Worm (Caenorhabditis elegans) whole organism, L2 larva: ENCODE data around the gene bath-23.

Experiments
- F13H6.1 ChIP-seq: sonication (generic microtip); optimal IDR thresholded peaks from 2 replicates; lab custom pipeline; 2016; ENCODE audit warnings: missing genetic modification characterization, missing compliant biosample characterization
- R02D3.7 ChIP-seq: fragments of 150-350 bp; optimal IDR thresholded peaks from 2 replicates; lab custom pipeline; 2014; ENCODE audit warnings: missing biosample characterization, missing genetic modification characterization
- ZK546.5 ChIP-seq: sonication (generic microtip); optimal IDR thresholded peaks from 2 replicates; lab custom pipeline; 2017; ENCODE audit warnings: missing biosample characterization, missing genetic modification characterization
- alr-1 ChIP-seq: fragments of 150-350 bp; optimal IDR thresholded peaks from 2 replicates; lab custom pipeline; 2014; ENCODE audit warnings: missing biosample characterization, missing genetic modification characterization
- aly-2 ChIP-seq: fragments of 150-350 bp; optimal IDR thresholded peaks from 2 replicates; lab custom pipeline; 2014; ENCODE audit warnings: missing biosample characterization, missing genetic modification characterization
- ama-1 ChIP-seq: fragments of 150-350 bp; optimal IDR thresholded peaks from 2 replicates; lab custom pipeline; 2018; ENCODE audit warnings: inconsistent platforms
- blmp-1 ChIP-seq: sonication (generic microtip); optimal IDR thresholded peaks from 2 replicates; lab custom pipeline; 2017; ENCODE audit warnings: missing genetic modification characterization, mild to moderate bottlenecking, missing compliant biosample characterization, antibody characterized with exemption, moderate library complexity; ENCODE audit not compliant: insufficient read depth
- ceh-16 ChIP-seq: fragments of 150-350 bp; optimal IDR thresholded peaks from 2 replicates; lab custom pipeline; 2014; ENCODE audit warnings: missing biosample characterization, missing genetic modification characterization
- ceh-82 ChIP-seq: fragments of 150-350 bp; optimal IDR thresholded peaks from 2 replicates; lab custom pipeline; 2014; ENCODE audit warnings: missing biosample characterization, missing genetic modification characterization
- crh-2 ChIP-seq: sonication (generic microtip); optimal IDR thresholded peaks from 2 replicates; lab custom pipeline; 2017; ENCODE audit warnings: missing biosample characterization, missing genetic modification characterization
- elt-1 ChIP-seq: fragments of 150-350 bp; optimal IDR thresholded peaks from 2 replicates; lab custom pipeline; 2014; ENCODE audit warnings: missing biosample characterization, missing genetic modification characterization
- elt-3 ChIP-seq: sonication (generic microtip); optimal IDR thresholded peaks from 2 replicates; lab custom pipeline; 2017; ENCODE audit warnings: missing biosample characterization, missing genetic modification characterization
- fos-1 ChIP-seq: fragments of 150-350 bp; optimal IDR thresholded peaks from 2 replicates; lab custom pipeline; 2014; ENCODE audit warnings: missing biosample characterization, missing genetic modification characterization
- lin-11 ChIP-seq: fragments of 150-350 bp; sonication (generic microtip); optimal IDR thresholded peaks from 2 replicates; lab custom pipeline; 2014; ENCODE audit warnings: missing biosample characterization, missing genetic modification characterization, inconsistent platforms, mixed read lengths
- lin-13 ChIP-seq: fragments of 150-350 bp; optimal IDR thresholded peaks from 2 replicates; lab custom pipeline; 2014; ENCODE audit warnings: missing biosample characterization, missing genetic modification reagents, missing genetic modification characterization
- lsy-2 ChIP-seq, 2 experiments: fragments of 150-350 bp in 1 of 2; sonication (generic microtip) in 1 of 2; optimal IDR thresholded peaks; 2 replicates each; lab custom pipeline; 2014 to 2017; ENCODE audit warnings: missing biosample characterization in 2 of 2, missing genetic modification characterization in 2 of 2
- mab-5 ChIP-seq: fragments of 150-350 bp; optimal IDR thresholded peaks from 2 replicates; lab custom pipeline; 2014; ENCODE audit warnings: missing biosample characterization, missing genetic modification characterization
- mbf-1 ChIP-seq: sonication (generic microtip); optimal IDR thresholded peaks from 2 replicates; lab custom pipeline; 2017; ENCODE audit warnings: missing biosample characterization, missing genetic modification characterization
- nhr-10 ChIP-seq: sonication (generic microtip); optimal IDR thresholded peaks from 2 replicates; lab custom pipeline; 2017; ENCODE audit warnings: missing biosample characterization, missing genetic modification characterization
- nhr-11 ChIP-seq: fragments of 150-350 bp; optimal IDR thresholded peaks from 2 replicates; lab custom pipeline; 2014; ENCODE audit warnings: missing biosample characterization, missing genetic modification characterization
- nhr-12 ChIP-seq: fragments of 150-350 bp; optimal IDR thresholded peaks from 2 replicates; lab custom pipeline; 2014; ENCODE audit warnings: missing biosample characterization, missing genetic modification characterization
- nhr-129 ChIP-seq: fragments of 150-350 bp; optimal IDR thresholded peaks from 2 replicates; lab custom pipeline; 2014; ENCODE audit warnings: missing biosample characterization, missing genetic modification characterization
- nhr-23 ChIP-seq: fragments of 150-350 bp; optimal IDR thresholded peaks from 2 replicates; lab custom pipeline; 2014; ENCODE audit warnings: missing biosample characterization, missing genetic modification reagents, missing genetic modification characterization
- nhr-237 ChIP-seq: fragments of 150-350 bp; optimal IDR thresholded peaks from 2 replicates; lab custom pipeline; 2014; ENCODE audit warnings: missing biosample characterization, missing genetic modification characterization
- nhr-25 ChIP-seq: fragments of 150-350 bp; sonication (generic microtip); optimal IDR thresholded peaks from 3 replicates; lab custom pipeline; 2014; ENCODE audit warnings: missing biosample characterization, missing genetic modification characterization
- nhr-6 ChIP-seq: fragments of 150-350 bp; optimal IDR thresholded peaks from 2 replicates; lab custom pipeline; 2014; ENCODE audit warnings: missing biosample characterization, missing genetic modification characterization
- peb-1 ChIP-seq: fragments of 150-350 bp; optimal IDR thresholded peaks from 2 replicates; lab custom pipeline; 2014; ENCODE audit warnings: missing biosample characterization, missing genetic modification characterization
- sem-4 ChIP-seq: fragments of 150-350 bp; optimal IDR thresholded peaks from 2 replicates; lab custom pipeline; 2014; ENCODE audit warnings: missing biosample characterization, missing genetic modification reagents, missing genetic modification characterization
- sma-3 ChIP-seq: sonication (generic microtip); optimal IDR thresholded peaks from 2 replicates; lab custom pipeline; 2016; ENCODE audit warnings: missing genetic modification reagents, missing genetic modification characterization, missing compliant biosample characterization
- sma-9 ChIP-seq, 2 experiments: fragments of 150-350 bp in 1 of 2; sonication (generic microtip) in 1 of 2; optimal IDR thresholded peaks; 2 replicates each; lab custom pipeline; 2014 to 2016; ENCODE audit warnings: missing genetic modification characterization in 2 of 2, mild to moderate bottlenecking in 1 of 2, missing biosample characterization in 1 of 2, missing compliant biosample characterization in 1 of 2, missing genetic modification reagents in 1 of 2, moderate library complexity in 1 of 2
- unc-55 ChIP-seq: fragments of 150-350 bp; sonication (generic microtip); optimal IDR thresholded peaks from 3 replicates; lab custom pipeline; 2014; ENCODE audit warnings: missing biosample characterization, missing genetic modification reagents, missing genetic modification characterization
- zag-1 ChIP-seq: fragments of 150-350 bp; optimal IDR thresholded peaks from 2 replicates; lab custom pipeline; 2014; ENCODE audit warnings: missing biosample characterization, missing genetic modification characterization
- ztf-1 ChIP-seq: fragments of 200-800 bp; sonication (Bioruptor generic); conservative IDR thresholded peaks from 2 replicates; pipeline ENCODE4 v1.3.6; 2022; ENCODE audit warnings: missing genetic modification characterization, missing compliant biosample characterization
- ztf-11 ChIP-seq: sonication (generic microtip); optimal IDR thresholded peaks from 2 replicates; lab custom pipeline; 2017; ENCODE audit warnings: missing biosample characterization, missing genetic modification characterization
- ztf-4 ChIP-seq: fragments of 150-350 bp; optimal IDR thresholded peaks from 2 replicates; lab custom pipeline; 2014; ENCODE audit warnings: missing biosample characterization, missing genetic modification characterization

bath-23 gene

DNA sequence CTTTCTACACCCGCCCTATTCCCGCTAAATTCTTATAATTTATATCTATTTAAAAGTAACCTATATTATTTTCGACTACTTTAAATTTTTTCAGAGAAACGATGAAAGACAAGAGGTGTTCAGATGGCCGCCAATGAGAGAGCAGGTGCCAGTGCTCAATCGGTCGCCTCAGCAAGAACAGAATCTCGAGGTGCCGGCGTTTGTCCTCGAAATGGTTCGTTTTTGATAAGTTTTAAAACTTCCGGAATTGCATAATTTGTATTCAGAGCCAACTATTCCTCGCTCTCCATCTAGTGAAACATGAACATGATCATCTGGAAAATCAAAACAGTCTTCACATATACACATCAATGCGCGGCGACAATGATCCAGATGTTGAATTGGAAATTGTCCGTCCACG, at the start of gene bath-23:
Gene bath-23 (plus strand): TSS at position 301 of the 400 bp plus-strand sequence.
- TF ChIP-seq elt-1 (tag; lab: Kevin White, UChicago): no peak
- TF ChIP-seq lin-13: no peak
- no peak for TF ChIP-seq mab-5 (tag; lab: Kevin White, UChicago)
- TF ChIP-seq nhr-237 (tag; lab: Kevin White, UChicago): no peak
- no peak for TF ChIP-seq ztf-11 (tag; lab: Kevin White, UChicago)
- no peak for TF ChIP-seq crh-2
- TF ChIP-seq lin-11: no peak
- TF ChIP-seq unc-55 (GFP tag; lab: Kevin White, UChicago): no peak
- TF ChIP-seq peb-1 (tag; lab: Kevin White, UChicago): no peak
- no peak for TF ChIP-seq sma-3 (GFP tag; lab: Kevin White, UChicago)
- TF ChIP-seq ztf-1 (GFP tag; lab: Robert Waterston, UW): no peak
- no peak for TF ChIP-seq F13H6.1

DNA sequence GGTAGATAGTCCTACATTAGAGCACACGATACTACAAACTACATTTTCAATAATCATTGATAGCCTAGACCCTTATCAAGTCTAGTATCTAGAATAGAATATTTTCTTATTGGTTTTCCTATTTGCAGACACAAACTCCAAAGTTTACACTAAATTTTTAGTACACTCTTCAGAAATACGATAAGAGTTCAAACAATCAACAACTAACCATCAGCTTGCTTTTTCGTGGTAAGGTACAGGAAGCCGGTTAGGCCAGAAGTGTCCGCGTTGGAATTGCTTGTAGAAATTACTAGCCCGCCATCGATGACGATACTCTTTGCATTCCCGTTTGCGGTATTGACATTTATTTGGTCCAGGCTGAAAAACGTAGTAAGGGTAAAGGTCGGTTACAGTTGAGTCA, 48.9 kb upstream of the bath-23 start, which contains the start of gene Y46D2A.1:
Gene Y46D2A.1 (plus strand): TSS at position 301 of the 400 bp plus-strand sequence.
- TF ChIP-seq sma-9 (GFP tag; optimal IDR thresholded peaks at IDR 0.05; lab: Kevin White, UChicago) (no peak), sma-9 (tag; optimal IDR thresholded peaks at IDR 0.05; lab: Kevin White, UChicago) (no peak)

DNA sequence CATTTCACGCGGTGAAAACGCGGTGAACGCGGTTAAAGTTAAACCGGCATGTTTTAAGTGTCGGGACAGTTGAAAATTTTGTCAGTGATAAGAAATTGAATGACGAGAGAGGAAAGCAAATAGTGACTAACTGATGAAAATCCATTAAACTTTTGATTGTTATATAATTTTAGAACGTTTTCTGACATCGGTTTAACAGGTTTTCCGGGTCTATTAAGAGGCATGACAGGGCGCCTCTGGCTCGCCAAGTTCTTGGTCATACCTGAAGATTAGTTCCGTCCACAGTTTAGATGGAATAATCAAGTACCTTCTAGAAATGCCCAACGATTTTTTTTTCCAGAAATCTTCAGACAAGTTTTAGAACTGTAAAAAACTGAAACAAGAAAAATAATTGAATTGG, 47.9 kb upstream of the bath-23 start, which contains the start of gene Y46D2A.2:
Gene Y46D2A.2 (minus strand): TSS at position 101 of the 400 bp plus-strand sequence.
- TF ChIP-seq R02D3.7 (no peak), ama-1 (lab: Kevin White, UChicago) (no peak), lsy-2 (tag; optimal IDR thresholded peaks at IDR 0.05; lab: Kevin White, UChicago) (no peak), sem-4 (tag; lab: Kevin White, UChicago) (no peak), alr-1 (tag; lab: Kevin White, UChicago) (no peak), aly-2 (no peak), ZK546.5 (no peak), ztf-11 (tag; lab: Kevin White, UChicago) (no peak), fos-1 (tag; lab: Kevin White, UChicago) (no peak), ceh-82 (no peak), ztf-4 (tag; lab: Kevin White, UChicago) (no peak), nhr-12 (tag; lab: Kevin White, UChicago) (no peak), nhr-10 (no peak), blmp-1 (tag; lab: Kevin White, UChicago) (no peak), ceh-16 (tag; lab: Kevin White, UChicago) (no peak)

ce11 chrII:3327104-3327503, 44.0 kb upstream of the bath-23 start, which contains the start of gene Y46D2A.3:
TSS of gene Y46D2A.3 (minus strand) at chrII:3327204.
- TF ChIP-seq sma-3 (GFP tag; lab: Kevin White, UChicago) (no peak), unc-55 (GFP tag; lab: Kevin White, UChicago) (no peak)

DNA sequence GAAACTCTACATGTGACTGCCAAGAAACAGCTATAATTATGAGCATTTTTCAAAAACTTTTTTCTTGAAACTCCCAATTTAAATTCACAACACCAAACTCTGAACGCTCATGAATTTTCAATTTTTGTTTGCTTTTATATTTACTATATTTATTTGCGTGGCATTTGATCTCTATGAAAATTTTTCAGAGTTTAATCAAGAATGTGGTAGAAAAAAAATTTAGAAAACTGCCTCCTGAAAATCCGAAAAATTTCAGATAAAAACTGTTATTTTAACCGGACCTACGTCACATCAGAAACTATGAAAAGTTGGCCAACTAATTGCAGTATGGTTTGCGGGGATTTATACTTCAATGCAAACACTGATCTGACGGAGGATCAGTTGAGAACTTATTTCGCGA, 39.1 kb upstream of the bath-23 start, which contains the start of gene irld-27:
Gene irld-27 (plus strand): TSS at position 301 of the 400 bp plus-strand sequence.
- TF ChIP-seq nhr-25 (tag; lab: Kevin White, UChicago): no peak
- TF ChIP-seq elt-3 (tag; lab: Kevin White, UChicago): no peak
- TF ChIP-seq unc-55 (GFP tag; lab: Kevin White, UChicago): no peak
- no peak for TF ChIP-seq F13H6.1
- no peak for TF ChIP-seq nhr-23 (tag; lab: Kevin White, UChicago)
- no peak for TF ChIP-seq peb-1 (tag; lab: Kevin White, UChicago)
- TF ChIP-seq mab-5 (tag; lab: Kevin White, UChicago): no peak
- no peak for TF ChIP-seq crh-2
- no peak for TF ChIP-seq ztf-4 (tag; lab: Kevin White, UChicago)
- no peak for TF ChIP-seq elt-1 (tag; lab: Kevin White, UChicago)
- TF ChIP-seq nhr-129 (tag; lab: Kevin White, UChicago): no peak
- TF ChIP-seq mbf-1: no peak
- no peak for TF ChIP-seq ceh-16 (tag; lab: Kevin White, UChicago)
- no peak for TF ChIP-seq nhr-11
- TF ChIP-seq nhr-6 (tag; lab: Kevin White, UChicago): no peak
- no peak for TF ChIP-seq blmp-1 (tag; lab: Kevin White, UChicago)
- no peak for TF ChIP-seq lin-11
- TF ChIP-seq ztf-11 (tag; lab: Kevin White, UChicago): no peak
- TF ChIP-seq zag-1 (tag; lab: Kevin White, UChicago): no peak
- TF ChIP-seq nhr-10: no peak
